Worm (Caenorhabditis elegans) whole organism, late embryonic: ENCODE data around the gene T04C10.3.

Experiments
- C08G9.2 ChIP-seq: sonication (generic microtip); optimal IDR thresholded peaks from 2 replicates; lab custom pipeline; 2016; ENCODE audit warnings: mild to moderate bottlenecking, missing genetic modification characterization, moderate library complexity, missing compliant biosample characterization
- F13H6.1 ChIP-seq: sonication (generic microtip); optimal IDR thresholded peaks from 2 replicates; lab custom pipeline; 2016; ENCODE audit warnings: missing genetic modification characterization, missing compliant biosample characterization
- K09A11.1 ChIP-seq: sonication (generic microtip); optimal IDR thresholded peaks from 2 replicates; lab custom pipeline; 2017; ENCODE audit warnings: antibody characterized with exemption, mild to moderate bottlenecking, missing genetic modification characterization, missing compliant biosample characterization; ENCODE audit not compliant: insufficient read depth
- T23F11.4 ChIP-seq: fragments of 200-800 bp; sonication (Bioruptor generic); optimal IDR thresholded peaks from 2 replicates; lab custom pipeline; 2018; ENCODE audit warnings: mild to moderate bottlenecking, missing genetic modification characterization, missing compliant biosample characterization
- elt-2 ChIP-seq: sonication (generic microtip); optimal IDR thresholded peaks from 2 replicates; lab custom pipeline; 2016; ENCODE audit warnings: missing genetic modification reagents, missing genetic modification characterization, missing compliant biosample characterization
- elt-4 ChIP-seq: sonication (generic microtip); optimal IDR thresholded peaks from 2 replicates; lab custom pipeline; 2016; ENCODE audit warnings: missing genetic modification characterization, missing compliant biosample characterization
- fkh-10 ChIP-seq: fragments of 150-350 bp; optimal IDR thresholded peaks from 2 replicates; lab custom pipeline; 2014; ENCODE audit warnings: missing biosample characterization, missing genetic modification reagents, missing genetic modification characterization
- npax-4 ChIP-seq: sonication (generic microtip); optimal IDR thresholded peaks from 2 replicates; lab custom pipeline; 2016; ENCODE audit warnings: missing genetic modification characterization, missing compliant biosample characterization
- pat-9 ChIP-seq: fragments of 200-800 bp; sonication (Bioruptor generic); optimal IDR thresholded peaks from 2 replicates; lab custom pipeline; 2018; ENCODE audit warnings: mild to moderate bottlenecking, missing genetic modification characterization, moderate library complexity, missing compliant biosample characterization

DNA sequence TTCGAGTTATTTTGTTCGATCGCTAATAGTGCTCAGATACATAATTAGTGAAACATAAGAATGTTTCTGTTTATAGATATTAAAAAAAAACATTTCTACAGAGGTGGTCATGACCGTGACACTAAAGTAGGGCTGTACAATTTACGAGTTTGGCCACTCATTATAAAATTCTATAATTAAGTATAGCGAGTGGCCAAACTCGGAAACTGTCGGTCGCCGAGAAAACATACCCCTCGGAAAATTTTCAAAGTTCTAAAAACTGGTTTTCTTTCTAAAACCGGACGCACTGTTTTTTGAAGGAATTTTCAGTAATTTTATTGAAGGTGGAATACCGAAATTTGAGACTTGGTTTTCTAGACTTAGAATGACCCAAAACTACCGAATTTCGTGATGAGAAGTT is 6.4 kb upstream of the T04C10.3 start:
- TF ChIP-seq K09A11.1 (tag; lab: Kevin White, UChicago) = no peak
- TF ChIP-seq pat-9 (tag; lab: Kevin White, UChicago) = no peak
- no peak for TF ChIP-seq F13H6.1 (tag; lab: Kevin White, UChicago)
- no peak for TF ChIP-seq fkh-10
- TF ChIP-seq npax-4 (tag; lab: Kevin White, UChicago) = no peak
- no peak for TF ChIP-seq C08G9.2 (tag; lab: Kevin White, UChicago)
- no peak for TF ChIP-seq elt-2 (tag; lab: Kevin White, UChicago)
- no peak for TF ChIP-seq elt-4 (tag; lab: Kevin White, UChicago)
- no peak for TF ChIP-seq T23F11.4 (GFP tag; lab: Kevin White, UChicago)
